Worm (Caenorhabditis elegans): ENCODE measurements around the gene sao-1.

The sao-1 gene

ce11 chrV:14005812-14006211, 42.1 kb downstream of the sao-1 start, which contains the start of gene ric-7:
TSS of gene ric-7 (minus strand) at chrV:14005912.
- no peak for TF ChIP-seq nhr-11 (tag; optimal IDR thresholded peaks at IDR 0.05)
- no peak for TF ChIP-seq aly-2 (tag; optimal IDR thresholded peaks at IDR 0.05)
- no peak for TF ChIP-seq skn-1 (tag; optimal IDR thresholded peaks at IDR 0.05)
- TF ChIP-seq hmg-11 (tag; optimal IDR thresholded peaks at IDR 0.05) = no peak
- TF ChIP-seq mdl-1 (tag; optimal IDR thresholded peaks at IDR 0.05) = no peak
- TF ChIP-seq ceh-82 (tag; optimal IDR thresholded peaks at IDR 0.05) = no peak
- TF ChIP-seq fkh-2 (tag; optimal IDR thresholded peaks at IDR 0.05) = no peak
- TF ChIP-seq lsy-12 (tag; optimal IDR thresholded peaks at IDR 0.05) = no peak
- TF ChIP-seq nhr-67 (tag; optimal IDR thresholded peaks at IDR 0.05) = no peak
- no peak for TF ChIP-seq nhr-28 (tag; optimal IDR thresholded peaks at IDR 0.05)
- no peak for TF ChIP-seq ZK546.5 (tag; optimal IDR thresholded peaks at IDR 0.05)
- no peak for TF ChIP-seq mml-1 (tag; optimal IDR thresholded peaks at IDR 0.05)
- TF ChIP-seq unc-39 (tag; optimal IDR thresholded peaks at IDR 0.05) = no peak
- no peak for TF ChIP-seq nhr-237 (tag; optimal IDR thresholded peaks at IDR 0.05)
- no peak for TF ChIP-seq sea-2 (GFP tag; optimal IDR thresholded peaks at IDR 0.05)
- no peak for TF ChIP-seq pqm-1 (tag; optimal IDR thresholded peaks at IDR 0.05)
- TF ChIP-seq fkh-10 (GFP tag; optimal IDR thresholded peaks at IDR 0.05) = no peak
- no peak for TF ChIP-seq nhr-76 (tag; optimal IDR thresholded peaks at IDR 0.05)
- TF ChIP-seq ztf-11 (tag; optimal IDR thresholded peaks at IDR 0.05) = no peak
- no peak for TF ChIP-seq ztf-4 (tag; optimal IDR thresholded peaks at IDR 0.05)

ce11 chrV:14006819-14007218, 43.1 kb downstream of the sao-1 start:
- TF ChIP-seq nfya-1 (tag; optimal IDR thresholded peaks at IDR 0.05; ENCODE audit: insufficient read depth) (peak; percentile 70), hmg-11 (tag; optimal IDR thresholded peaks at IDR 0.05) (peak; percentile 62), snpc-4 (tag; optimal IDR thresholded peaks at IDR 0.05) (no peak), fkh-2 (tag; optimal IDR thresholded peaks at IDR 0.05) (no peak), elt-1 (tag; optimal IDR thresholded peaks at IDR 0.05) (no peak), lin-15B (tag; optimal IDR thresholded peaks at IDR 0.05) (peak; percentile 19), skn-1 (tag; optimal IDR thresholded peaks at IDR 0.05) (no peak), lin-39 (tag; optimal IDR thresholded peaks at IDR 0.05) (peak; percentile 4)

- TF ChIP-seq fos-1 (tag; optimal IDR thresholded peaks at IDR 0.05) (no peak), ztf-11 (tag; optimal IDR thresholded peaks at IDR 0.05) (no peak), pqm-1 (tag; optimal IDR thresholded peaks at IDR 0.05) (no peak), ama-1 (optimal IDR thresholded peaks at IDR 0.05) (peak; percentile 21), nhr-12 (tag; optimal IDR thresholded peaks at IDR 0.05) (no peak), nhr-43 (tag; optimal IDR thresholded peaks at IDR 0.05; ENCODE audit: poor library complexity, severe bottlenecking) (peak; percentile 53), daf-12 (tag; optimal IDR thresholded peaks at IDR 0.05) (no peak), fkh-2 (tag; optimal IDR thresholded peaks at IDR 0.05) (no peak), lsy-12 (tag; optimal IDR thresholded peaks at IDR 0.05) (peak; percentile 56), unc-39 (tag; optimal IDR thresholded peaks at IDR 0.05) (no peak), egl-27 (tag; optimal IDR thresholded peaks at IDR 0.05) (no peak), aly-2 (tag; optimal IDR thresholded peaks at IDR 0.05) (no peak), ztf-4 (tag; optimal IDR thresholded peaks at IDR 0.05) (peak; percentile 24), pha-4 (tag; optimal IDR thresholded peaks at IDR 0.05) (no peak), nhr-23 (tag; optimal IDR thresholded peaks at IDR 0.05) (peak; percentile 7), nhr-67 (tag; optimal IDR thresholded peaks at IDR 0.05) (no peak), nhr-28 (tag; optimal IDR thresholded peaks at IDR 0.05) (no peak), tbx-2 (tag; optimal IDR thresholded peaks at IDR 0.05) (no peak), nhr-25 (tag; optimal IDR thresholded peaks at IDR 0.05) (peak; percentile 71), mml-1 (tag; optimal IDR thresholded peaks at IDR 0.05) (no peak), fkh-10 (GFP tag; optimal IDR thresholded peaks at IDR 0.05) (no peak), nfya-1 (tag; optimal IDR thresholded peaks at IDR 0.05; ENCODE audit: insufficient read depth) (peak; percentile 47), elt-2 (tag; optimal IDR thresholded peaks at IDR 0.05) (peak; percentile 51), hmg-11 (tag; optimal IDR thresholded peaks at IDR 0.05) (peak; percentile 33), elt-3 (tag; optimal IDR thresholded peaks at IDR 0.05) (no peak), egl-5 (tag; optimal IDR thresholded peaks at IDR 0.05) (no peak), ceh-28 (tag; optimal IDR thresholded peaks at IDR 0.05) (peak; percentile 38), ceh-16 (tag; optimal IDR thresholded peaks at IDR 0.05) (no peak), eor-1 (tag; optimal IDR thresholded peaks at IDR 0.05) (no peak), nhr-11 (tag; optimal IDR thresholded peaks at IDR 0.05) (no peak)
Observed at ce11 chrV:14008353-14008859, 44.7 kb downstream of the sao-1 start.

Data from whole organism, L3 larva.